Worm (Caenorhabditis elegans): ENCODE results near the gene ari-1.4.

- TF ChIP-seq him-1 (tag; optimal IDR thresholded peaks at IDR 0.05) = no peak
- TF ChIP-seq dao-5 (tag; optimal IDR thresholded peaks at IDR 0.05) = no peak
Observed at ce11 chrIV:15525733-15526132, 2.6 kb downstream of the ari-1.4 start.

All from whole organism, L4/young adult.